Worm (Caenorhabditis elegans): Measurements from ENCODE around the gene clec-79.
A peak's percentile ranks its signal among the peaks of the same experiment; 100 is the strongest.
"Not testable (repeated sequence)": the region's sequence is repeated elsewhere in the genome, so short reads cannot be mapped to it uniquely, and the experiment has no call there.

The clec-79 gene

ce11 chrIV:3941658-3942328, 31.4 kb upstream of the clec-79 start, which contains the start of gene clec-174:
Gene clec-174 (minus strand): TSS chrIV:3941708.
- TF ChIP-seq lin-40 (tag; optimal IDR thresholded peaks at IDR 0.05) (no peak), C17E4.6 (GFP tag; IDR thresholded peaks at IDR 0.05) (no peak)

ce11 chrIV:3943003-3943402, 30.1 kb upstream of the clec-79 start, which contains the start of gene Y46C8AL.11:
Gene Y46C8AL.11 (plus strand): TSS chrIV:3943303.
- TF ChIP-seq madf-6 (GFP tag; IDR thresholded peaks at IDR 0.05) = no peak
- no peak for TF ChIP-seq cebp-1 (GFP tag; IDR thresholded peaks at IDR 0.05)
- no peak for TF ChIP-seq cebp-1 (tag; optimal IDR thresholded peaks at IDR 0.05)
- no peak for TF ChIP-seq Y95B8A.8 (GFP tag; IDR thresholded peaks at IDR 0.05)
- TF ChIP-seq lsl-1 (GFP tag; optimal IDR thresholded peaks at IDR 0.05) = no peak
- no peak for TF ChIP-seq sdz-38 (tag; optimal IDR thresholded peaks at IDR 0.05)
- no peak for TF ChIP-seq akir-1 (GFP tag; optimal IDR thresholded peaks at IDR 0.05)
- no peak for TF ChIP-seq zfh-2 (GFP tag; conservative IDR thresholded peaks at IDR 0.05)
- TF ChIP-seq F57A8.1 (GFP tag; optimal IDR thresholded peaks at IDR 0.05) = no peak
- no peak for TF ChIP-seq rpc-1 (optimal IDR thresholded peaks at IDR 0.05)
- TF ChIP-seq rpc-1 (tag; optimal IDR thresholded peaks at IDR 0.05) = no peak
- no peak for TF ChIP-seq rcor-1 (GFP tag; IDR thresholded peaks at IDR 0.05)
- no peak for TF ChIP-seq Y56A3A.18 (GFP tag; IDR thresholded peaks at IDR 0.05)
- TF ChIP-seq egrh-3 (GFP tag; IDR thresholded peaks at IDR 0.05) = no peak
- TF ChIP-seq nfya-1 (tag; optimal IDR thresholded peaks at IDR 0.05; ENCODE audit: borderline replicate concordance, insufficient read depth) = no peak
- no peak for TF ChIP-seq F52B5.7 (tag; optimal IDR thresholded peaks at IDR 0.05)
- no peak for TF ChIP-seq chd-7 (tag; optimal IDR thresholded peaks at IDR 0.05)

- TF ChIP-seq unc-62 (GFP tag; optimal IDR thresholded peaks at IDR 0.05) (peak; percentile 43), ets-4 (GFP tag; optimal IDR thresholded peaks at IDR 0.05) (peak; percentile 62), pbrm-1 (GFP tag; IDR thresholded peaks at IDR 0.05) (no peak), dox-1 (GFP tag; IDR thresholded peaks at IDR 0.05) (peak; percentile 19; the same call in 1 of the 2 replicates), nhr-80 (tag; optimal IDR thresholded peaks at IDR 0.05) (peak; percentile 90), attf-6 (GFP tag; IDR thresholded peaks at IDR 0.05) (no peak)
Measured at ce11 chrIV:3944459-3944858, 28.7 kb upstream of the clec-79 start, which contains the start of gene clec-72. Gene clec-72 (plus strand): TSS chrIV:3944816.

ce11 chrIV:3947377-3947956, 25.7 kb upstream of the clec-79 start:
- peak; percentile 86 for TF ChIP-seq zfh-2 (GFP tag; conservative IDR thresholded peaks at IDR 0.05)
- peak; percentile 74; the same call in 1 of the 2 replicates for TF ChIP-seq egrh-3 (GFP tag; IDR thresholded peaks at IDR 0.05)
- TF ChIP-seq ztf-28 (GFP tag; IDR thresholded peaks at IDR 0.05) = 0 out of 2 replicates have a peak, but pooled peaks have one; percentile 33
- TF ChIP-seq dox-1 (GFP tag; IDR thresholded peaks at IDR 0.05) = peak; percentile 7; the same call in 1 of the 2 replicates
- TF ChIP-seq snpc-4 (GFP tag; optimal IDR thresholded peaks at IDR 0.05) = not testable (repeated sequence)
- TF ChIP-seq snpc-4 (tag; optimal IDR thresholded peaks at IDR 0.05) = peak in 1 of 4 experiments; percentile 81
- TF ChIP-seq hmg-1.2 (GFP tag; IDR thresholded peaks at IDR 0.05) = peak; percentile 37

ce11 chrIV:3956095-3956494, 17.1 kb upstream of the clec-79 start, which contains the start of gene clec-73:
Gene clec-73 (minus strand): TSS chrIV:3956195.
- TF ChIP-seq ceh-100 (GFP tag; IDR thresholded peaks at IDR 0.05) (no peak), rpc-1 (optimal IDR thresholded peaks at IDR 0.05) (no peak), rpc-1 (tag; optimal IDR thresholded peaks at IDR 0.05) (no peak), nfya-1 (tag; optimal IDR thresholded peaks at IDR 0.05; ENCODE audit: borderline replicate concordance, insufficient read depth) (no peak), aptf-3 (GFP tag; IDR thresholded peaks at IDR 0.05) (no peak)

Data from whole organism, young adult.